Fruit fly (Drosophila melanogaster) whole organism, embryonic: ENCODE results near the gene CG5861.
A peak's percentile ranks its signal among the peaks of the same experiment; 100 is the strongest.

ENCODE experiments used
- Abd-B ChIP-seq: fragments of 200-800 bp; sonication (Bioruptor generic); optimal IDR thresholded peaks from 2 replicates; lab custom pipeline; 2018; ENCODE audit warnings: missing biosample characterization, mild to moderate bottlenecking, missing genetic modification characterization, moderate library complexity
- Bdp1 ChIP-seq: fragments of 200-800 bp; sonication (Bioruptor generic); optimal IDR thresholded peaks from 3 replicates; lab custom pipeline; 2016; ENCODE audit warnings: missing biosample characterization, missing genetic modification characterization
- CG10979 ChIP-seq: fragments of 200-800 bp; sonication (Bioruptor generic); optimal IDR thresholded peaks from 2 replicates; lab custom pipeline; 2018; ENCODE audit warnings: missing biosample characterization, mild to moderate bottlenecking, missing genetic modification characterization, moderate library complexity
- CG1603 ChIP-seq: fragments of 200-800 bp; sonication (Bioruptor generic); optimal IDR thresholded peaks from 2 replicates; lab custom pipeline; 2019; ENCODE audit warnings: missing biosample characterization, mild to moderate bottlenecking, missing genetic modification characterization, moderate library complexity
- CG1647 ChIP-seq: fragments of 200-800 bp; sonication (Bioruptor generic); optimal IDR thresholded peaks from 3 replicates; lab custom pipeline; 2016; ENCODE audit warnings: missing biosample characterization, missing genetic modification characterization
- CG16813 ChIP-seq: fragments of 200-800 bp; sonication (Bioruptor generic); IDR thresholded peaks from 3 replicates; pipeline ENCODE4 v1.3.6; 2022; ENCODE audit warnings: missing biosample characterization, missing genetic modification characterization; ENCODE audit not compliant: partially characterized antibody
- CG17328 ChIP-seq: fragments of 200-800 bp; sonication (Bioruptor generic); IDR thresholded peaks from 2 replicates; pipeline ENCODE4 v1.3.6; 2022; ENCODE audit warnings: missing biosample characterization, missing genetic modification characterization
- CG17829 ChIP-seq: fragments of 200-800 bp; optimal IDR thresholded peaks from 2 replicates; lab custom pipeline; 2019; ENCODE audit warnings: missing biosample characterization, mild to moderate bottlenecking, missing genetic modification characterization, moderate library complexity
- CG18011 ChIP-seq: fragments of 200-800 bp; sonication (Bioruptor generic); optimal IDR thresholded peaks from 2 replicates; lab custom pipeline; 2017; ENCODE audit warnings: missing biosample characterization, missing genetic modification characterization, mild to moderate bottlenecking, moderate library complexity, missing genotype
- CG31365 ChIP-seq: fragments of 200-800 bp; sonication (Bioruptor generic); optimal IDR thresholded peaks from 2 replicates; lab custom pipeline; 2018; ENCODE audit warnings: missing biosample characterization, mild to moderate bottlenecking, missing genetic modification characterization
- CG3281 ChIP-seq: fragments of 200-800 bp; sonication (Bioruptor generic); optimal IDR thresholded peaks from 3 replicates; lab custom pipeline; 2017; ENCODE audit warnings: missing biosample characterization, mild to moderate bottlenecking, missing genetic modification characterization
- CG3847 ChIP-seq: fragments of 200-800 bp; sonication (Bioruptor generic); IDR thresholded peaks from 2 replicates; pipeline ENCODE4 v1.3.6; 2022; ENCODE audit warnings: missing biosample characterization, missing genetic modification characterization
- CG4820 ChIP-seq: fragments of 200-800 bp; sonication (Bioruptor generic); optimal IDR thresholded peaks from 3 replicates; lab custom pipeline; 2016; ENCODE audit warnings: missing biosample characterization, missing genetic modification characterization
- CG5245 ChIP-seq: fragments of 200-800 bp; sonication (Bioruptor generic); optimal IDR thresholded peaks from 3 replicates; lab custom pipeline; 2016; ENCODE audit warnings: missing biosample characterization, missing genetic modification characterization
- CG5953 ChIP-seq: fragments of 200-800 bp; sonication (Bioruptor generic); IDR thresholded peaks from 2 replicates; pipeline ENCODE4 v1.3.6; 2022; ENCODE audit warnings: missing biosample characterization, missing genetic modification characterization
- CG6813 ChIP-seq: fragments of 200-800 bp; sonication (Bioruptor generic); optimal IDR thresholded peaks from 2 replicates; lab custom pipeline; 2017; ENCODE audit warnings: missing biosample characterization, missing genetic modification characterization, mild to moderate bottlenecking, moderate library complexity, missing genetic modification reagents
- CG7839 ChIP-seq: fragments of 200-800 bp; sonication (Bioruptor generic); optimal IDR thresholded peaks from 3 replicates; lab custom pipeline; 2018; ENCODE audit warnings: missing biosample characterization, mild to moderate bottlenecking, missing genetic modification characterization, moderate library complexity
- CG8388 ChIP-seq: fragments of 200-800 bp; sonication (Bioruptor generic); optimal IDR thresholded peaks from 2 replicates; lab custom pipeline; 2019; ENCODE audit warnings: missing biosample characterization, mild to moderate bottlenecking, missing genetic modification characterization, moderate library complexity
- CTCF ChIP-seq: fragments of 200-800 bp; sonication (Bioruptor generic); optimal IDR thresholded peaks from 2 replicates; lab custom pipeline; 2017; ENCODE audit warnings: missing biosample characterization, mild to moderate bottlenecking, missing genetic modification characterization, moderate library complexity
- CoRest ChIP-seq: fragments of 200-800 bp; sonication (Bioruptor generic); optimal IDR thresholded peaks from 3 replicates; lab custom pipeline; 2018; ENCODE audit warnings: missing biosample characterization, mild to moderate bottlenecking, missing genetic modification characterization, moderate library complexity
- D ChIP-seq, 2 experiments: fragments of 200-800 bp in 1 of 2; fragments of >200 bp in 1 of 2; sonication (Bioruptor generic) in 1 of 2; optimal IDR thresholded peaks; 2 replicates in 1 of 2; 3 replicates in 1 of 2; lab custom pipeline; 2017; ENCODE audit warnings: mild to moderate bottlenecking in 1 of 2, missing biosample characterization in 1 of 2, missing genetic modification characterization in 1 of 2, missing genetic modification reagents in 1 of 2
- Deaf1 ChIP-seq: fragments of 200-800 bp; optimal IDR thresholded peaks from 3 replicates; lab custom pipeline; 2019; ENCODE audit warnings: missing biosample characterization, mild to moderate bottlenecking, missing genetic modification characterization, moderate library complexity
- Dip3 ChIP-seq: fragments of 200-800 bp; sonication (Bioruptor generic); optimal IDR thresholded peaks from 3 replicates; lab custom pipeline; 2016; ENCODE audit warnings: missing biosample characterization, missing genetic modification characterization
- Doc2 ChIP-seq: fragments of 200-800 bp; sonication (Bioruptor generic); IDR thresholded peaks from 2 replicates; pipeline ENCODE4 v1.3.6; 2022; ENCODE audit warnings: missing biosample characterization, missing genetic modification characterization
- H2.0 ChIP-seq: fragments of 200-800 bp; sonication (Bioruptor generic); IDR thresholded peaks from 2 replicates; pipeline ENCODE4 v1.3.6; 2022; ENCODE audit warnings: missing biosample characterization, missing genetic modification characterization
- HHEX ChIP-seq: fragments of 200-800 bp; sonication (Bioruptor generic); optimal IDR thresholded peaks from 3 replicates; lab custom pipeline; 2017; ENCODE audit warnings: missing biosample characterization, mild to moderate bottlenecking, missing genetic modification characterization, missing genetic modification reagents
- Hr39 ChIP-seq: fragments of >200 bp; optimal IDR thresholded peaks from 2 replicates; lab custom pipeline; 2017
- Lim3 ChIP-seq: fragments of 200-800 bp; sonication (Bioruptor generic); IDR thresholded peaks from 2 replicates; pipeline ENCODE4 v1.3.6; 2022; ENCODE audit warnings: missing biosample characterization, missing genetic modification characterization
- NFAT ChIP-seq: fragments of 200-800 bp; sonication (Bioruptor generic); IDR thresholded peaks from 2 replicates; pipeline ENCODE4 v1.3.6; 2022; ENCODE audit warnings: missing biosample characterization, missing genetic modification characterization
- Optix ChIP-seq: fragments of 200-800 bp; sonication (Bioruptor generic); IDR thresholded peaks from 3 replicates; pipeline ENCODE4 v1.3.6; 2022; ENCODE audit warnings: missing biosample characterization, missing genetic modification characterization
- Rfx ChIP-seq: fragments of 200-800 bp; sonication (Bioruptor generic); IDR thresholded peaks from 2 replicates; pipeline ENCODE4 v1.3.6; 2022; ENCODE audit warnings: missing biosample characterization, missing genetic modification characterization
- Six4 ChIP-seq: fragments of 200-800 bp; sonication (Bioruptor generic); optimal IDR thresholded peaks from 2 replicates; lab custom pipeline; 2016; ENCODE audit warnings: missing biosample characterization, missing genetic modification characterization
- Taf1 ChIP-seq: fragments of 200-800 bp; sonication (Bioruptor generic); IDR thresholded peaks from 2 replicates; pipeline ENCODE4 v1.3.6; 2022; ENCODE audit warnings: missing biosample characterization, missing genetic modification characterization
- Xbp1 ChIP-seq: fragments of 200-800 bp; sonication (Bioruptor generic); optimal IDR thresholded peaks from 3 replicates; lab custom pipeline; 2016; ENCODE audit warnings: missing biosample characterization, mild to moderate bottlenecking, missing genetic modification characterization
- ab ChIP-seq: fragments of 200-800 bp; sonication (Bioruptor generic); optimal IDR thresholded peaks from 2 replicates; lab custom pipeline; 2016; ENCODE audit warnings: missing biosample characterization, missing genetic modification characterization
- ash1 ChIP-seq: fragments of 200-800 bp; sonication (Bioruptor generic); optimal IDR thresholded peaks from 2 replicates; lab custom pipeline; 2018; ENCODE audit warnings: missing biosample characterization, mild to moderate bottlenecking, missing genetic modification characterization
- chm ChIP-seq: fragments of 200-800 bp; sonication (Bioruptor generic); IDR thresholded peaks from 2 replicates; pipeline ENCODE4 v1.3.6; 2022; ENCODE audit warnings: missing biosample characterization, missing genetic modification characterization
- disco-r ChIP-seq: fragments of 200-800 bp; sonication (Bioruptor generic); optimal IDR thresholded peaks from 2 replicates; lab custom pipeline; 2016; ENCODE audit warnings: missing biosample characterization, missing genetic modification characterization
- en ChIP-seq: fragments of 200-800 bp; sonication (Bioruptor generic); optimal IDR thresholded peaks from 2 replicates; lab custom pipeline; 2016; ENCODE audit warnings: missing biosample characterization, missing genetic modification characterization
- esg ChIP-seq: fragments of 200-800 bp; sonication (Bioruptor generic); conservative IDR thresholded peaks from 2 replicates; pipeline ENCODE4 v1.3.6; 2022; ENCODE audit warnings: missing biosample characterization, missing genetic modification characterization
- ind ChIP-seq: fragments of 200-800 bp; sonication (Bioruptor generic); optimal IDR thresholded peaks from 3 replicates; lab custom pipeline; 2016; ENCODE audit warnings: missing biosample characterization, missing genetic modification characterization
- knrl ChIP-seq: fragments of 200-800 bp; sonication (Bioruptor generic); IDR thresholded peaks from 3 replicates; pipeline ENCODE4 v1.3.6; 2022; ENCODE audit warnings: missing biosample characterization, missing genetic modification characterization; ENCODE audit not compliant: partially characterized antibody
- lmd ChIP-seq: fragments of 200-800 bp; sonication (Bioruptor generic); IDR thresholded peaks from 2 replicates; pipeline ENCODE4 v1.3.6; 2022; ENCODE audit warnings: missing biosample characterization, missing genetic modification characterization
- nom ChIP-seq: fragments of 200-800 bp; sonication (Bioruptor generic); optimal IDR thresholded peaks from 2 replicates; lab custom pipeline; 2017; ENCODE audit warnings: missing biosample characterization, missing genetic modification characterization, mild to moderate bottlenecking, moderate library complexity, missing genetic modification reagents
- pho ChIP-seq: fragments of 200-800 bp; sonication (Bioruptor generic); optimal IDR thresholded peaks from 2 replicates; lab custom pipeline; 2016; ENCODE audit warnings: missing biosample characterization, missing genetic modification characterization
- phol ChIP-seq: fragments of 200-800 bp; sonication (Bioruptor generic); optimal IDR thresholded peaks from 3 replicates; lab custom pipeline; 2018; ENCODE audit warnings: missing biosample characterization, mild to moderate bottlenecking, missing genetic modification characterization, moderate library complexity
- sd ChIP-seq: fragments of 200-800 bp; sonication (Bioruptor generic); optimal IDR thresholded peaks from 3 replicates; lab custom pipeline; 2018; ENCODE audit warnings: missing biosample characterization, mild to moderate bottlenecking, missing genetic modification characterization, moderate library complexity
- sens ChIP-seq: fragments of 200-800 bp; sonication (Bioruptor generic); peaks from one replicate; lab custom pipeline; 2016; ENCODE audit warnings: missing biosample characterization, missing genetic modification characterization
- trh ChIP-seq: fragments of 200-800 bp; sonication (Bioruptor generic); optimal IDR thresholded peaks from 2 replicates; lab custom pipeline; 2016; ENCODE audit warnings: missing biosample characterization, missing genetic modification characterization
- unpg ChIP-seq: fragments of 200-800 bp; sonication (Bioruptor generic); optimal IDR thresholded peaks from 3 replicates; lab custom pipeline; 2018; ENCODE audit warnings: missing biosample characterization, mild to moderate bottlenecking, missing genetic modification characterization, moderate library complexity
- wdn ChIP-seq: fragments of 200-800 bp; sonication (Bioruptor generic); IDR thresholded peaks from 2 replicates; pipeline ENCODE4 v1.3.6; 2022; ENCODE audit warnings: missing biosample characterization, missing genetic modification characterization
- zen2 ChIP-seq: fragments of 200-800 bp; sonication (Bioruptor generic); IDR thresholded peaks from 3 replicates; pipeline ENCODE4 v1.3.6; 2022; ENCODE audit warnings: missing biosample characterization, missing genetic modification characterization; ENCODE audit not compliant: partially characterized antibody

Gene CG5861

DNA sequence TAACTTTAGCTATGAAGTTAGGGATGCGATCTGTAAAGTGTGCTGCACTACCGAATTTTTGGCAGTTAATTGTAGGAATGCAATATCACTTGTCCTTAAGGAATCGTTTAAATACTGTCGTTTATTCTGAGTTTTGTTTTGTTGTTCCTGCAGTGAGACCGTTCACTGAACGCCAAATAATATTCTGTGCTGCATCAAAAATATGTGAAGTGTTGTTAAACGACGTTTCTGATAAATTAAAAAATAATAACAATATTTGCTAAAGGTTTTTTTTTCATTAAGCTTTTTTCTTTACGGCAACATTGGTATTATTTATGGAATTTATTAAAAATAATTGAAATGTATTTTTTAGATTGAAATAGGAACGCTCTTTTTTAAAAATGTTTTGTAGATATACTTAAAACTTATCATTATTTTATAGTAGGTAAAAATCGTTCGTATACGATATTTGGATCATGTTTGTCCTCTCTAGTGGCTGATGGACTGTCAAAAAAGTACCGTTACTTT is 4.3 kb downstream of the CG5861 start, which contains the start of gene GMF (continued):
- TF ChIP-seq nom (GFP tag; lab: Kevin White, UChicago) (no peak), zen2 (GFP tag; lab: Robert Waterston, UW) (no peak), CTCF (GFP tag; lab: Kevin White, UChicago) (no peak), Rfx (peak; percentile 52), Xbp1 (peak; percentile 43), Doc2 (GFP tag; lab: Robert Waterston, UW) (no peak), sens (GFP tag; lab: Kevin White, UChicago) (peak; percentile 82), NFAT (GFP tag; lab: Robert Waterston, UW) (no peak), lmd (GFP tag; lab: Robert Waterston, UW) (no peak), sd (tag; lab: Kevin White, UChicago) (peak; percentile 57), CG18011 (GFP tag; lab: Kevin White, UChicago) (no peak), Taf1 (GFP tag; lab: Robert Waterston, UW) (no peak), H2.0 (no peak), CG10979 (tag; lab: Kevin White, UChicago) (peak; percentile 63), Hr39 (no peak), CG6813 (GFP tag; lab: Kevin White, UChicago) (no peak), HHEX (GFP tag; lab: Kevin White, UChicago) (no peak), CG3847 (GFP tag; lab: Robert Waterston, UW) (no peak), esg (no peak), D (optimal IDR thresholded peaks at IDR 0.05; lab: Kevin White, UChicago) (no peak), D (GFP tag; optimal IDR thresholded peaks at IDR 0.05; lab: Kevin White, UChicago) (no peak), ind (GFP tag; lab: Kevin White, UChicago) (peak; percentile 8), disco-r (GFP tag; lab: Kevin White, UChicago) (no peak), pho (GFP tag; lab: Kevin White, UChicago) (peak; percentile 12), unpg (GFP tag; lab: Kevin White, UChicago) (peak; percentile 40), Optix (GFP tag; lab: Robert Waterston, UW) (no peak), CG1647 (no peak), Bdp1 (no peak), Deaf1 (tag; lab: Kevin White, UChicago) (no peak), CG17328 (peak; percentile 52; the same call in 1 of the 2 replicates), Abd-B (GFP tag; lab: Kevin White, UChicago) (no peak), CG5953 (GFP tag; lab: Robert Waterston, UW) (no peak), CG31365 (tag; lab: Kevin White, UChicago) (no peak), CG7839 (no peak), ash1 (GFP tag; lab: Kevin White, UChicago) (no peak), phol (peak; percentile 70), CG3281 (peak; percentile 6), Lim3 (GFP tag; lab: Robert Waterston, UW) (no peak), CG8388 (GFP tag; lab: Kevin White, UChicago) (peak; percentile 54), Six4 (peak; percentile 6), CG4820 (GFP tag; lab: Kevin White, UChicago) (peak; percentile 21), wdn (GFP tag; lab: Robert Waterston, UW) (no peak), CoRest (tag; lab: Kevin White, UChicago) (peak; percentile 72), chm (GFP tag; lab: Robert Waterston, UW) (no peak), en (GFP tag; lab: Kevin White, UChicago) (no peak), CG16813 (GFP tag; lab: Robert Waterston, UW) (no peak), knrl (GFP tag; lab: Robert Waterston, UW) (peak; percentile 46; the same call in 2 of the 3 replicates), Dip3 (GFP tag; lab: Kevin White, UChicago) (no peak), CG1603 (tag; lab: Kevin White, UChicago) (no peak), trh (GFP tag; lab: Kevin White, UChicago) (no peak), CG5245 (GFP tag; lab: Kevin White, UChicago) (no peak), CG17829 (tag; lab: Kevin White, UChicago) (peak; percentile 38), ab (GFP tag; lab: Kevin White, UChicago) (no peak)
